4 worm cellular contexts compared by ENCODE assay signal in genomic region chrV:15380857-15381256, ce11.
TF ChIP-seq lines count a peak whose summit lies in the region.

Gene dhs-23, plus strand, starts transcription at chrV:15381219.

TF ChIP-seq in whole organism, L1 larva, 84 proteins besides CTCF, POLR2A, EP300 and RAD21:
- TF ChIP-seq lir-3 (tag; optimal IDR thresholded peaks at IDR 0.05; lab: Kevin White, UChicago; ENCODE audit: poor library complexity) (no peak), aly-2 (tag; optimal IDR thresholded peaks at IDR 0.05; lab: Kevin White, UChicago) (no peak), pag-3 (tag; optimal IDR thresholded peaks at IDR 0.05; lab: Kevin White, UChicago; ENCODE audit: borderline replicate concordance, insufficient read depth) (no peak), efl-1 (optimal IDR thresholded peaks at IDR 0.05; lab: Kevin White, UChicago) (no peak), efl-1 (GFP tag; optimal IDR thresholded peaks at IDR 0.05 in 1 of 2; lab: Kevin White, UChicago) (peak in 1 of 2 experiments; percentile 29), irx-1 (tag; optimal IDR thresholded peaks at IDR 0.05; lab: Kevin White, UChicago) (no peak), hlh-4 (tag; optimal IDR thresholded peaks at IDR 0.05; lab: Kevin White, UChicago) (no peak), zag-1 (tag; optimal IDR thresholded peaks at IDR 0.05; lab: Kevin White, UChicago) (no peak), nhr-237 (tag; optimal IDR thresholded peaks at IDR 0.05; lab: Kevin White, UChicago) (no peak), nhr-20 (tag; optimal IDR thresholded peaks at IDR 0.05; lab: Kevin White, UChicago) (peak; percentile 54), C04F5.9 (tag; optimal IDR thresholded peaks at IDR 0.05; lab: Kevin White, UChicago) (no peak), C16A3.4 (tag; optimal IDR thresholded peaks at IDR 0.05; lab: Kevin White, UChicago) (no peak), lin-39 (tag; optimal IDR thresholded peaks at IDR 0.05; lab: Kevin White, UChicago) (no peak)

TF ChIP-seq in whole organism, L2 larva, 48 proteins besides CTCF, POLR2A, EP300 and RAD21:
- TF ChIP-seq fos-1 (tag; optimal IDR thresholded peaks at IDR 0.05; lab: Kevin White, UChicago) (peak; percentile 1), sma-9 (GFP tag; optimal IDR thresholded peaks at IDR 0.05; lab: Kevin White, UChicago) (no peak), sma-9 (tag; optimal IDR thresholded peaks at IDR 0.05; lab: Kevin White, UChicago) (no peak)
TF ChIP-seq in whole organism, L2 larva: peak in this region for 1.

TF ChIP-seq in whole organism, L4 larva, 104 proteins besides CTCF, POLR2A, EP300 and RAD21:
- no peak for TF ChIP-seq duxl-1 (tag; optimal IDR thresholded peaks at IDR 0.05; lab: Kevin White, UChicago; ENCODE audit: poor library complexity)
- TF ChIP-seq nhr-48 (tag; optimal IDR thresholded peaks at IDR 0.05; lab: Kevin White, UChicago), result no peak
- TF ChIP-seq Y75B8A.6 (GFP tag; IDR thresholded peaks at IDR 0.05; lab: Robert Waterston, UW), result no peak
- TF ChIP-seq mep-1 (tag; optimal IDR thresholded peaks at IDR 0.05; lab: Kevin White, UChicago), result no peak
- no peak for TF ChIP-seq ztf-11 (tag; optimal IDR thresholded peaks at IDR 0.05; lab: Kevin White, UChicago)
- TF ChIP-seq arid-1 (GFP tag; conservative IDR thresholded peaks at IDR 0.05; lab: Robert Waterston, UW), result no peak
- no peak for TF ChIP-seq zfp-2 (tag; optimal IDR thresholded peaks at IDR 0.05; lab: Kevin White, UChicago)
- no peak for TF ChIP-seq ceh-32 (tag; optimal IDR thresholded peaks at IDR 0.05; lab: Kevin White, UChicago; ENCODE audit: poor library complexity)
- peak; percentile 12 for TF ChIP-seq pqm-1 (tag; optimal IDR thresholded peaks at IDR 0.05; lab: Kevin White, UChicago)
- TF ChIP-seq nhr-28 (tag; optimal IDR thresholded peaks at IDR 0.05; lab: Kevin White, UChicago), result peak; percentile 93
- TF ChIP-seq saeg-2 (GFP tag; IDR thresholded peaks at IDR 0.05; lab: Robert Waterston, UW), result no peak
- TF ChIP-seq mdl-1 (tag; optimal IDR thresholded peaks at IDR 0.05; lab: Kevin White, UChicago), result no peak
- no peak for TF ChIP-seq daf-16 (GFP tag; optimal IDR thresholded peaks at IDR 0.05; lab: Kevin White, UChicago)
- TF ChIP-seq daf-16 (tag; optimal IDR thresholded peaks at IDR 0.05; lab: Kevin White, UChicago), result peak; percentile 69
- TF ChIP-seq nhr-10 (tag; optimal IDR thresholded peaks at IDR 0.05; lab: Kevin White, UChicago), result no peak
- TF ChIP-seq zip-11 (GFP tag; IDR thresholded peaks at IDR 0.05; lab: Robert Waterston, UW), result no peak
- peak; percentile 81 for TF ChIP-seq nhr-77 (tag; optimal IDR thresholded peaks at IDR 0.05; lab: Kevin White, UChicago)
- TF ChIP-seq T26A8.4 (GFP tag; IDR thresholded peaks at IDR 0.05; lab: Robert Waterston, UW), result no peak
- TF ChIP-seq nhr-6 (tag; optimal IDR thresholded peaks at IDR 0.05; lab: Kevin White, UChicago), result no peak
- no peak for TF ChIP-seq pha-4 (GFP tag; IDR thresholded peaks at IDR 0.05; lab: Robert Waterston, UW)
- no peak for TF ChIP-seq pha-4 (tag; optimal IDR thresholded peaks at IDR 0.05; lab: Kevin White, UChicago)

TF ChIP-seq in whole organism, young adult, 124 proteins besides CTCF, POLR2A, EP300 and RAD21:
- no peak for TF ChIP-seq lag-1 (GFP tag; IDR thresholded peaks at IDR 0.05; lab: Robert Waterston, UW)
- no peak for TF ChIP-seq F49E8.2 (tag; optimal IDR thresholded peaks at IDR 0.05; lab: Kevin White, UChicago; ENCODE audit: insufficient read depth)
- TF ChIP-seq nhr-80 (tag; optimal IDR thresholded peaks at IDR 0.05; lab: Kevin White, UChicago), result peak; percentile 11
- TF ChIP-seq hsf-1 (GFP tag; IDR thresholded peaks at IDR 0.05; lab: Robert Waterston, UW), result no peak
- no peak for TF ChIP-seq rec-8 (tag; optimal IDR thresholded peaks at IDR 0.05; lab: Kevin White, UChicago)
- TF ChIP-seq mcd-1 (GFP tag; IDR thresholded peaks at IDR 0.05; lab: Robert Waterston, UW), result no peak
